Worm (Caenorhabditis elegans) whole organism, L3 larva: Measurements from ENCODE around the gene F01F1.2.

Experiments
- ceh-28 ChIP-seq: fragments of 150-350 bp; optimal IDR thresholded peaks from 2 replicates; lab custom pipeline; 2014; ENCODE audit warnings: missing biosample characterization, missing genetic modification reagents, missing genetic modification characterization
- jun-1 ChIP-seq: fragments of 150-350 bp; optimal IDR thresholded peaks from 2 replicates; lab custom pipeline; 2014; ENCODE audit warnings: missing biosample characterization, missing genetic modification reagents, missing genetic modification characterization
- lin-15B ChIP-seq: fragments of 150-350 bp; optimal IDR thresholded peaks from 2 replicates; lab custom pipeline; 2014; ENCODE audit warnings: missing biosample characterization, missing genetic modification characterization
- mdl-1 ChIP-seq: fragments of 150-350 bp; optimal IDR thresholded peaks from 2 replicates; lab custom pipeline; 2014; ENCODE audit warnings: missing biosample characterization, missing genetic modification characterization
- nhr-76 ChIP-seq: fragments of 150-350 bp; sonication (generic microtip); optimal IDR thresholded peaks from 5 replicates; lab custom pipeline; 2014; ENCODE audit warnings: missing biosample characterization, missing genetic modification characterization
- pha-4 ChIP-seq: fragments of 150-350 bp; optimal IDR thresholded peaks from 2 replicates; lab custom pipeline; 2014; ENCODE audit warnings: missing biosample characterization, missing genetic modification reagents, missing genetic modification characterization
- snpc-4 ChIP-seq: fragments of 150-350 bp; optimal IDR thresholded peaks from 2 replicates; lab custom pipeline; 2014; ENCODE audit warnings: missing biosample characterization, missing genetic modification characterization

DNA sequence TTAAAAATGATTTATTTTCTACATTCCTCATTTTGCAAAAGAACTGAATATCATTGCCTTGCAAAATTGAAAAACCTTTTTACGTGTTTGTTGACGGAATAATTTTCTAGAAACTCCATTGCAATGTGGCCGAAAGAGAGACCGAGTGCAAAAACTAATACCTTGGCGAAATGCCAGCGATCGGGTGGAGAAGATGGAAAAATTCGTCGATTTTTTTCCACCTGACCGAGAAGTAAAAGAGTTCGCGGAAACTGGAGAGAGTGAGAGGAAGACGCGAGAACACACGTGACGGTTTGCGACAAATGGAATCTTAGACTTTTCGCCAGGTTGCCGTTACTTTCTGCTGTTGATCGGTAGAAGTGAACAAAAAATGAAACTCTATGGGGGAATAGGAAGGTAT lies 36.7 kb upstream of the F01F1.2 start:
- TF ChIP-seq jun-1 = peak; percentile 23
- TF ChIP-seq lin-15B (tag; lab: Kevin White, UChicago) = no peak
- TF ChIP-seq nhr-76 (tag; lab: Kevin White, UChicago) = no peak
- TF ChIP-seq mdl-1 (tag; lab: Kevin White, UChicago) = peak; percentile 8
- TF ChIP-seq pha-4 (tag; lab: Kevin White, UChicago) = peak; percentile 53
- TF ChIP-seq ceh-28 (tag; lab: Kevin White, UChicago) = no peak
- TF ChIP-seq snpc-4 = no peak
